Worm (Caenorhabditis elegans) whole organism, midembryonic: ENCODE data around the gene F56D6.13.

Experiments used
- T22C8.4 ChIP-seq: fragments of 200-800 bp; sonication (Bioruptor generic); IDR thresholded peaks from 2 replicates; pipeline ENCODE4 v1.3.6; 2022; ENCODE audit warnings: missing genetic modification characterization, missing compliant biosample characterization
- cog-1 ChIP-seq: sonication (generic microtip); optimal IDR thresholded peaks from 2 replicates; lab custom pipeline; 2016; ENCODE audit warnings: missing genetic modification characterization, missing compliant biosample characterization
- flt-1 ChIP-seq: fragments of 200-800 bp; sonication (Bioruptor generic); IDR thresholded peaks from 2 replicates; pipeline ENCODE4 v1.3.6; 2022; ENCODE audit warnings: missing genetic modification characterization, missing compliant biosample characterization
- klf-2 ChIP-seq: fragments of 200-800 bp; sonication (Bioruptor generic); conservative IDR thresholded peaks from 2 replicates; pipeline ENCODE4 v1.3.6; 2022; ENCODE audit warnings: missing genetic modification reagents, missing genetic modification characterization, missing compliant biosample characterization
- med-1 ChIP-seq: sonication (generic microtip); optimal IDR thresholded peaks from 2 replicates; lab custom pipeline; 2017; ENCODE audit warnings: missing genetic modification characterization, mild to moderate bottlenecking, missing compliant biosample characterization, antibody characterized with exemption, missing genetic modification reagents; ENCODE audit not compliant: insufficient read depth
- ref-1 ChIP-seq: fragments of 200-800 bp; sonication (Bioruptor generic); conservative IDR thresholded peaks from 2 replicates; pipeline ENCODE4 v1.3.6; 2022; ENCODE audit warnings: missing genetic modification reagents, missing genetic modification characterization, missing compliant biosample characterization
- tab-1 ChIP-seq: fragments of 200-800 bp; sonication (Bioruptor generic); IDR thresholded peaks from 2 replicates; pipeline ENCODE4 v1.3.6; 2022; ENCODE audit warnings: missing genetic modification characterization, missing compliant biosample characterization
- ztf-23 ChIP-seq: fragments of 200-800 bp; sonication (Bioruptor generic); IDR thresholded peaks from 2 replicates; pipeline ENCODE4 v1.3.6; 2022; ENCODE audit warnings: missing genetic modification reagents, missing genetic modification characterization, missing compliant biosample characterization
- ztf-29 ChIP-seq: fragments of 200-800 bp; sonication (Bioruptor generic); IDR thresholded peaks from 2 replicates; pipeline ENCODE4 v1.3.6; 2022; ENCODE audit warnings: missing genetic modification reagents, missing genetic modification characterization, missing compliant biosample characterization

DNA sequence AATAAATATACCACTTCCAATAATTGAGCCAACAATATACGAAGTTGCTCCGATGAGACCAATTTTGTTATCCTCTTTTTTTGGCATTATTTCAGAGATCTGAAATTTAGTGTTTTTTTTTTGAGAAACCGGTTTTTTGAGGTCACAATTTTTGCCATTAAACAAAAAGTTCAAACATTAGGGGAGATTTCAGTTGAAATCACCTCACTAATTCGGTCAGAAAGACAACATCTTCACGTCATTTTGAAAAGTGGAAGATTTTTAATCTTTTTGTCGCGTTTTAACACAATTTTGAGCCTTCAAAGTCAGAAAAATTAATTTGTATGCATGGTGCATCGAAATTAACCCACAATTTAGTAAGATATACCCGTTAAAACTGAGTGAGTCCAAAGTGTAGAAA is 44.3 kb upstream of the F56D6.13 start, which contains the start of gene aat-8:
- TF ChIP-seq ztf-29 (no peak), tab-1 (no peak), flt-1 (GFP tag; lab: Robert Waterston, UW) (no peak), ref-1 (no peak), ztf-23 (GFP tag; lab: Robert Waterston, UW) (no peak), cog-1 (no peak), med-1 (no peak), klf-2 (GFP tag; lab: Robert Waterston, UW) (no peak), T22C8.4 (GFP tag; lab: Robert Waterston, UW) (no peak)
